Worm (Caenorhabditis elegans): ENCODE data around the gene fbxb-53.

The fbxb-53 gene

ce11 chrII:1756582-1756981 is at the start of gene fbxb-53:
Gene fbxb-53, plus strand, starts transcription at chrII:1756882.
- no peak for TF ChIP-seq odd-2 (tag; optimal IDR thresholded peaks at IDR 0.05)
- no peak for TF ChIP-seq ceh-18 (tag; optimal IDR thresholded peaks at IDR 0.05)
- no peak for TF ChIP-seq pax-1 (tag; optimal IDR thresholded peaks at IDR 0.05)
- TF ChIP-seq ceh-24 (tag; optimal IDR thresholded peaks at IDR 0.05) = no peak
- TF ChIP-seq unc-55 (GFP tag; optimal IDR thresholded peaks at IDR 0.05) = no peak
- TF ChIP-seq ahr-1 (tag; optimal IDR thresholded peaks at IDR 0.05) = no peak
- TF ChIP-seq K09A11.1 (tag; optimal IDR thresholded peaks at IDR 0.05; ENCODE audit: insufficient read depth) = no peak
- TF ChIP-seq ceh-48 (tag; optimal IDR thresholded peaks at IDR 0.05) = no peak

ce11 chrII:1709959-1710358 is 46.7 kb upstream of the fbxb-53 start, which contains the start of gene fbxa-184:
Gene fbxa-184, plus strand, starts transcription at chrII:1710259.
- TF ChIP-seq nhr-11 (tag; optimal IDR thresholded peaks at IDR 0.05) = no peak
- TF ChIP-seq tbx-7 (tag; optimal IDR thresholded peaks at IDR 0.05) = no peak
- no peak for TF ChIP-seq ceh-22 (tag; optimal IDR thresholded peaks at IDR 0.05)

- no peak for TF ChIP-seq ceh-14 (tag; optimal IDR thresholded peaks at IDR 0.05)
- no peak for TF ChIP-seq C38D4.7 (GFP tag; optimal IDR thresholded peaks at IDR 0.05)
- no peak for TF ChIP-seq hlh-6 (tag; optimal IDR thresholded peaks at IDR 0.05)
- TF ChIP-seq hlh-8 (tag; optimal IDR thresholded peaks at IDR 0.05) = no peak
- TF ChIP-seq C08G9.2 (tag; optimal IDR thresholded peaks at IDR 0.05) = no peak
Observed at ce11 chrII:1712938-1713337, 43.7 kb upstream of the fbxb-53 start, which contains the start of gene btb-7. Gene btb-7, plus strand, starts transcription at chrII:1713238.

ce11 chrII:1714772-1715353 is 41.8 kb upstream of the fbxb-53 start, which contains the start of gene btb-6:
Gene btb-6, plus strand, starts transcription at chrII:1715303.
- TF ChIP-seq ceh-14 (tag; optimal IDR thresholded peaks at IDR 0.05) (no peak), K02D7.2 (tag; optimal IDR thresholded peaks at IDR 0.05) (no peak), elt-2 (tag; optimal IDR thresholded peaks at IDR 0.05) (no peak), unc-3 (GFP tag; conservative IDR thresholded peaks at IDR 0.05) (no peak), unc-3 (tag; optimal IDR thresholded peaks at IDR 0.05) (no peak), unc-42 (tag; optimal IDR thresholded peaks at IDR 0.05) (no peak), hlh-13 (GFP tag; optimal IDR thresholded peaks at IDR 0.05) (no peak), dmd-4 (tag; optimal IDR thresholded peaks at IDR 0.05; ENCODE audit: borderline replicate concordance) (no peak), ceh-31 (tag; optimal IDR thresholded peaks at IDR 0.05) (no peak), sdc-2 (tag; optimal IDR thresholded peaks at IDR 0.05) (no peak), pros-1 (tag; optimal IDR thresholded peaks at IDR 0.05) (no peak), ceh-24 (tag; optimal IDR thresholded peaks at IDR 0.05) (no peak), ceh-30 (tag; optimal IDR thresholded peaks at IDR 0.05) (no peak), nfya-1 (tag; optimal IDR thresholded peaks at IDR 0.05) (no peak), ama-1 (optimal IDR thresholded peaks at IDR 0.05) (no peak)

- TF ChIP-seq ets-4 (tag; optimal IDR thresholded peaks at IDR 0.05) = no peak
- TF ChIP-seq dmd-4 (tag; optimal IDR thresholded peaks at IDR 0.05; ENCODE audit: borderline replicate concordance) = no peak
- TF ChIP-seq ztf-16 (tag; optimal IDR thresholded peaks at IDR 0.05) = no peak
- no peak for TF ChIP-seq lin-11 (tag; optimal IDR thresholded peaks at IDR 0.05)
- no peak for TF ChIP-seq unc-55 (GFP tag; optimal IDR thresholded peaks at IDR 0.05)
- TF ChIP-seq ceh-31 (tag; optimal IDR thresholded peaks at IDR 0.05) = no peak
- TF ChIP-seq pqm-1 (tag; optimal IDR thresholded peaks at IDR 0.05) = no peak
- no peak for TF ChIP-seq sdc-2 (tag; optimal IDR thresholded peaks at IDR 0.05)
- TF ChIP-seq hlh-30 (tag; optimal IDR thresholded peaks at IDR 0.05; ENCODE audit: insufficient read depth) = no peak
- TF ChIP-seq pha-4 (tag; optimal IDR thresholded peaks at IDR 0.05) = no peak
- no peak for TF ChIP-seq K09A11.1 (tag; optimal IDR thresholded peaks at IDR 0.05; ENCODE audit: insufficient read depth)
- no peak for TF ChIP-seq hlh-15 (tag; optimal IDR thresholded peaks at IDR 0.05)
- TF ChIP-seq ceh-14 (tag; optimal IDR thresholded peaks at IDR 0.05) = no peak
- TF ChIP-seq ceh-24 (tag; optimal IDR thresholded peaks at IDR 0.05) = no peak
- no peak for TF ChIP-seq ceh-9 (tag; optimal IDR thresholded peaks at IDR 0.05)
Observed at ce11 chrII:1719153-1719552, 37.5 kb upstream of the fbxb-53 start, which contains the start of gene fbxb-48. Gene fbxb-48, minus strand, starts transcription at chrII:1719253.

All from whole organism, late embryonic.